Fruit fly (Drosophila melanogaster) whole organism, embryonic: ENCODE data around the gene CG7387.

Experiments
- ATbp ChIP-seq: fragments of 200-800 bp; sonication (Bioruptor generic); optimal IDR thresholded peaks from 2 replicates; lab custom pipeline; 2017; ENCODE audit warnings: missing biosample characterization, mild to moderate bottlenecking, missing genetic modification characterization, missing genetic modification reagents
- Bgb ChIP-seq: fragments of 200-800 bp; sonication (Bioruptor generic); IDR thresholded peaks from 2 replicates; pipeline ENCODE4 v1.3.6; 2022; ENCODE audit warnings: missing biosample characterization, missing genetic modification characterization; ENCODE audit not compliant: partially characterized antibody
- CG10366 ChIP-seq: fragments of 200-800 bp; sonication (Bioruptor generic); IDR thresholded peaks from 2 replicates; pipeline ENCODE4 v1.3.6; 2022; ENCODE audit warnings: missing biosample characterization, missing genetic modification characterization
- CG10431 ChIP-seq: fragments of 200-800 bp; sonication (Bioruptor generic); optimal IDR thresholded peaks from 3 replicates; lab custom pipeline; 2018; ENCODE audit warnings: missing biosample characterization, mild to moderate bottlenecking, missing genetic modification characterization
- CG12299 ChIP-seq: fragments of 200-800 bp; sonication (Bioruptor generic); optimal IDR thresholded peaks from 2 replicates; lab custom pipeline; 2018; ENCODE audit warnings: missing biosample characterization, mild to moderate bottlenecking, missing genetic modification characterization
- CG1603 ChIP-seq: fragments of 200-800 bp; sonication (Bioruptor generic); optimal IDR thresholded peaks from 2 replicates; lab custom pipeline; 2019; ENCODE audit warnings: missing biosample characterization, mild to moderate bottlenecking, missing genetic modification characterization, moderate library complexity
- CG1832 ChIP-seq: fragments of 200-800 bp; sonication (Bioruptor generic); optimal IDR thresholded peaks from 2 replicates; lab custom pipeline; 2017; ENCODE audit warnings: missing biosample characterization, mild to moderate bottlenecking, missing genetic modification characterization, inconsistent platforms
- CG30020 ChIP-seq: fragments of 200-800 bp; optimal IDR thresholded peaks from 2 replicates; lab custom pipeline; 2019; ENCODE audit warnings: missing biosample characterization, mild to moderate bottlenecking, missing genetic modification characterization, moderate library complexity
- CG3065 ChIP-seq: fragments of 200-800 bp; sonication (Bioruptor generic); optimal IDR thresholded peaks from 2 replicates; lab custom pipeline; 2016; ENCODE audit warnings: missing biosample characterization, missing genetic modification characterization
- CG4328 ChIP-seq: fragments of 200-800 bp; sonication (Bioruptor generic); optimal IDR thresholded peaks from 3 replicates; lab custom pipeline; 2017; ENCODE audit warnings: missing biosample characterization, missing genetic modification reagents, missing genetic modification characterization
- CG43689 ChIP-seq: fragments of 200-800 bp; sonication (Bioruptor generic); IDR thresholded peaks from 2 replicates; pipeline ENCODE4 v1.3.6; 2022; ENCODE audit warnings: missing biosample characterization, missing genetic modification characterization
- D ChIP-seq, 2 experiments: fragments of 200-800 bp in 1 of 2; fragments of >200 bp in 1 of 2; sonication (Bioruptor generic) in 1 of 2; optimal IDR thresholded peaks; 2 replicates in 1 of 2; 3 replicates in 1 of 2; lab custom pipeline; 2017; ENCODE audit warnings: mild to moderate bottlenecking in 1 of 2, missing biosample characterization in 1 of 2, missing genetic modification characterization in 1 of 2, missing genetic modification reagents in 1 of 2
- Doc2 ChIP-seq: fragments of 200-800 bp; sonication (Bioruptor generic); IDR thresholded peaks from 2 replicates; pipeline ENCODE4 v1.3.6; 2022; ENCODE audit warnings: missing biosample characterization, missing genetic modification characterization
- Doc3 ChIP-seq: fragments of 200-800 bp; sonication (Bioruptor generic); IDR thresholded peaks from 3 replicates; pipeline ENCODE4 v1.3.6; 2022; ENCODE audit warnings: missing biosample characterization, missing genetic modification characterization; ENCODE audit not compliant: partially characterized antibody
- Drgx ChIP-seq: fragments of 200-800 bp; sonication (Bioruptor generic); IDR thresholded peaks from 2 replicates; pipeline ENCODE4 v1.3.6; 2022; ENCODE audit warnings: missing biosample characterization, missing genetic modification characterization
- Hr78 ChIP-seq, 2 experiments: fragments of 200-800 bp in 1 of 2; fragments of >200 bp in 1 of 2; sonication (Bioruptor generic) in 1 of 2; optimal IDR thresholded peaks; 2 replicates each; lab custom pipeline; 2017 to 2019; ENCODE audit warnings: missing biosample characterization in 2 of 2, missing genetic modification characterization in 2 of 2, mild to moderate bottlenecking in 1 of 2, moderate library complexity in 1 of 2
- Jarid2 ChIP-seq: fragments of 200-800 bp; sonication (Bioruptor generic); optimal IDR thresholded peaks from 3 replicates; lab custom pipeline; 2017; ENCODE audit warnings: mild to moderate bottlenecking, missing biosample characterization, missing genetic modification reagents, missing genetic modification characterization
- Lim3 ChIP-seq: fragments of 200-800 bp; sonication (Bioruptor generic); IDR thresholded peaks from 2 replicates; pipeline ENCODE4 v1.3.6; 2022; ENCODE audit warnings: missing biosample characterization, missing genetic modification characterization
- Nf-YC ChIP-seq: fragments of 200-800 bp; optimal IDR thresholded peaks from 3 replicates; lab custom pipeline; 2019; ENCODE audit warnings: missing biosample characterization, mild to moderate bottlenecking, missing genetic modification characterization, moderate library complexity
- NfI ChIP-seq: fragments of 200-800 bp; sonication (Bioruptor generic); optimal IDR thresholded peaks from 3 replicates; lab custom pipeline; 2018; ENCODE audit warnings: missing biosample characterization, mild to moderate bottlenecking, missing genetic modification characterization, moderate library complexity
- Optix ChIP-seq: fragments of 200-800 bp; sonication (Bioruptor generic); IDR thresholded peaks from 3 replicates; pipeline ENCODE4 v1.3.6; 2022; ENCODE audit warnings: missing biosample characterization, missing genetic modification characterization
- Sox102F ChIP-seq: fragments of 200-800 bp; sonication (Bioruptor generic); optimal IDR thresholded peaks from 2 replicates; lab custom pipeline; 2018; ENCODE audit warnings: missing biosample characterization, mild to moderate bottlenecking, missing genetic modification characterization, moderate library complexity
- Spps ChIP-seq: fragments of 200-800 bp; sonication (Bioruptor generic); optimal IDR thresholded peaks from 2 replicates; lab custom pipeline; 2018; ENCODE audit warnings: missing biosample characterization, mild to moderate bottlenecking, missing genetic modification characterization
- Ssrp ChIP-seq: fragments of 200-800 bp; sonication (Bioruptor generic); optimal IDR thresholded peaks from 2 replicates; lab custom pipeline; 2018; ENCODE audit warnings: missing biosample characterization, mild to moderate bottlenecking, missing genetic modification characterization, moderate library complexity
- Taf1 ChIP-seq: fragments of 200-800 bp; sonication (Bioruptor generic); IDR thresholded peaks from 2 replicates; pipeline ENCODE4 v1.3.6; 2022; ENCODE audit warnings: missing biosample characterization, missing genetic modification characterization
- Vsx1 ChIP-seq: fragments of 200-800 bp; sonication (Bioruptor generic); optimal IDR thresholded peaks from 2 replicates; lab custom pipeline; 2017; ENCODE audit warnings: missing biosample characterization, mild to moderate bottlenecking, missing genetic modification characterization, missing genetic modification reagents
- ase ChIP-seq: fragments of 200-800 bp; sonication (Bioruptor generic); IDR thresholded peaks from 3 replicates; pipeline ENCODE4 v1.3.6; 2022; ENCODE audit warnings: missing biosample characterization, missing genetic modification characterization
- bbx ChIP-seq: fragments of 200-800 bp; sonication (Bioruptor generic); IDR thresholded peaks from 2 replicates; pipeline ENCODE4 v1.3.6; 2022; ENCODE audit warnings: missing biosample characterization, missing genetic modification characterization; ENCODE audit not compliant: partially characterized antibody
- bcd ChIP-seq: fragments of 200-800 bp; sonication (Bioruptor generic); optimal IDR thresholded peaks from 2 replicates; lab custom pipeline; 2017; ENCODE audit warnings: missing biosample characterization, mild to moderate bottlenecking, missing genetic modification characterization
- chn ChIP-seq: fragments of 200-800 bp; sonication (Bioruptor generic); optimal IDR thresholded peaks from 2 replicates; lab custom pipeline; 2016; ENCODE audit warnings: missing biosample characterization, missing genetic modification characterization
- crc ChIP-seq: fragments of 200-800 bp; sonication (Bioruptor generic); optimal IDR thresholded peaks from 2 replicates; lab custom pipeline; 2016; ENCODE audit warnings: missing biosample characterization, missing genetic modification characterization
- dmrt11E ChIP-seq: fragments of 200-800 bp; sonication (Bioruptor generic); optimal IDR thresholded peaks from 3 replicates; lab custom pipeline; 2018; ENCODE audit warnings: missing biosample characterization, mild to moderate bottlenecking, missing genetic modification characterization, moderate library complexity
- emc ChIP-seq: fragments of 200-800 bp; sonication (Bioruptor generic); optimal IDR thresholded peaks from 2 replicates; lab custom pipeline; 2016; ENCODE audit warnings: missing biosample characterization, missing genetic modification characterization
- grau ChIP-seq: fragments of 200-800 bp; optimal IDR thresholded peaks from 3 replicates; lab custom pipeline; 2019; ENCODE audit warnings: missing biosample characterization, mild to moderate bottlenecking, missing genetic modification characterization, moderate library complexity
- jigr1 ChIP-seq: fragments of 200-800 bp; sonication (Bioruptor generic); IDR thresholded peaks from 3 replicates; pipeline ENCODE4 v1.3.6; 2022; ENCODE audit warnings: missing biosample characterization, missing genetic modification characterization
- klu ChIP-seq: fragments of 200-800 bp; sonication (Bioruptor generic); IDR thresholded peaks from 2 replicates; pipeline ENCODE4 v1.3.6; 2022; ENCODE audit warnings: missing biosample characterization, missing genetic modification characterization
- lab ChIP-seq: fragments of 200-800 bp; sonication (Bioruptor generic); optimal IDR thresholded peaks from 3 replicates; lab custom pipeline; 2017; ENCODE audit warnings: missing biosample characterization, missing genetic modification characterization, mild to moderate bottlenecking, moderate library complexity, missing genetic modification reagents
- nmo ChIP-seq: fragments of 200-800 bp; sonication (Bioruptor generic); optimal IDR thresholded peaks from 2 replicates; lab custom pipeline; 2018; ENCODE audit warnings: missing biosample characterization, mild to moderate bottlenecking, missing genetic modification characterization, moderate library complexity
- nom ChIP-seq: fragments of 200-800 bp; sonication (Bioruptor generic); optimal IDR thresholded peaks from 2 replicates; lab custom pipeline; 2017; ENCODE audit warnings: missing biosample characterization, missing genetic modification characterization, mild to moderate bottlenecking, moderate library complexity, missing genetic modification reagents
- repo ChIP-seq: fragments of 200-800 bp; sonication (Bioruptor generic); optimal IDR thresholded peaks from 2 replicates; lab custom pipeline; 2016; ENCODE audit warnings: missing biosample characterization, missing genetic modification characterization
- sens-2 ChIP-seq: fragments of 200-800 bp; sonication (Bioruptor generic); IDR thresholded peaks from 2 replicates; pipeline ENCODE4 v1.3.6; 2022; ENCODE audit warnings: missing biosample characterization, missing genetic modification characterization
- seq ChIP-seq: fragments of 200-800 bp; sonication (Bioruptor generic); IDR thresholded peaks from 2 replicates; pipeline ENCODE4 v1.3.6; 2022; ENCODE audit warnings: missing biosample characterization, missing genetic modification characterization
- slou ChIP-seq: fragments of 200-800 bp; sonication (Bioruptor generic); optimal IDR thresholded peaks from 3 replicates; lab custom pipeline; 2016; ENCODE audit warnings: missing biosample characterization, missing genetic modification characterization
- trh ChIP-seq: fragments of 200-800 bp; sonication (Bioruptor generic); optimal IDR thresholded peaks from 2 replicates; lab custom pipeline; 2016; ENCODE audit warnings: missing biosample characterization, missing genetic modification characterization
- ttk ChIP-seq: fragments of 200-800 bp; sonication (Bioruptor generic); IDR thresholded peaks from 2 replicates; pipeline ENCODE4 v2.1.2; 2022; ENCODE audit warnings: missing biosample characterization, missing genetic modification characterization
- unpg ChIP-seq: fragments of 200-800 bp; sonication (Bioruptor generic); optimal IDR thresholded peaks from 3 replicates; lab custom pipeline; 2018; ENCODE audit warnings: missing biosample characterization, mild to moderate bottlenecking, missing genetic modification characterization, moderate library complexity
- vvl ChIP-seq: fragments of 200-800 bp; sonication (Bioruptor generic); IDR thresholded peaks from 2 replicates; pipeline ENCODE4 v1.3.6; 2022; ENCODE audit warnings: missing biosample characterization, missing genetic modification characterization
- zf30C ChIP-seq: fragments of 200-800 bp; sonication (Bioruptor generic); optimal IDR thresholded peaks from 3 replicates; lab custom pipeline; 2018; ENCODE audit warnings: missing biosample characterization, mild to moderate bottlenecking, missing genetic modification characterization

Gene CG7387

DNA sequence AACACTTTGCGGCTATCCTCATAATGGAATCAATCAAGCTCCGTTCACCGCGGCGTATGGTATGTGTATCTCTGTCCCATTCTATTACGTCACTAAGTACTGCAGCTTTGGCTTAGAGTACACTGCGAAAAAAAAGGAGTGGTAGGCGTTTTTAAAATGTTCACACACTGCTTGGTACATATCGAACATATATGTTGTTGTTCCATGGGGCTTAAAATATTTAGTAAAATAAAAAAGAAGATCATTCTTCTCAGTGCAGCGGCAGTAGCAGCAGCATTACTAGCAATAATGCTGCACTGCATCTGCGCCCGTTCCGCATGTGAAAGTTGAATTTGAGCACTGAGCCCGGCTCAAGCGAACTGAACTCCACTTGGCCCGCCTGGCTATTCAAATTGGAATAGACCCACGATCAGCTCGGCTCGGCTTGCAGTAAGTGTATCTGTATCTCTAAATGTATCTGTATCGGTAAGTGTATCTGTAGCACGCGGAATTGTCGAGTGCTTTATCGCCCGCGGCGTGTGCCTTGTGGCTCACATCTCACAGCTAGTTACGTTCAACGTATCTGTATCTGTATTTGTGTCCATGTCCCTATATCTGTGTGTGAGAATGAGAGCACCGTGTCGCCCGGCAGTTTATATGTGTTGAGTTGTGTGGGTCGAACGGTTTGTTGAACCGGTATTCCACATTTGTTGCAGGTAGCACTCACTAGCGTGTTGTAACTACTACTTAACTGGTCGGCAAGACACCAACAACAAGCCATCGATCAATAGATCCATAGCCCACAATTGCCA, 39.5 kb downstream of the CG7387 start (continued):
- no peak for TF ChIP-seq Doc3 (GFP tag; lab: Robert Waterston, UW)
- peak; percentile 18 for TF ChIP-seq CG4328 (GFP tag; lab: Kevin White, UChicago)
- no peak for TF ChIP-seq nom (GFP tag; lab: Kevin White, UChicago)
- TF ChIP-seq chn (GFP tag; lab: Kevin White, UChicago) = no peak
- TF ChIP-seq Nf-YC (tag; lab: Kevin White, UChicago) = no peak
- TF ChIP-seq emc (GFP tag; lab: Kevin White, UChicago) = no peak
- TF ChIP-seq Ssrp (tag; lab: Kevin White, UChicago) = peak; percentile 56
- no peak for TF ChIP-seq Hr78 (GFP tag; optimal IDR thresholded peaks at IDR 0.05; lab: Kevin White, UChicago)
- TF ChIP-seq CG30020 (tag; lab: Kevin White, UChicago) = no peak
- TF ChIP-seq Sox102F (GFP tag; lab: Kevin White, UChicago) = peak; percentile 84
- TF ChIP-seq dmrt11E (tag; lab: Kevin White, UChicago) = no peak
- no peak for TF ChIP-seq Spps (tag; lab: Kevin White, UChicago)
- no peak for TF ChIP-seq klu (GFP tag; lab: Robert Waterston, UW)
- peak; percentile 57 for TF ChIP-seq NfI (GFP tag; lab: Kevin White, UChicago)
- TF ChIP-seq ase (GFP tag; lab: Robert Waterston, UW) = peak; percentile 60; the same call in 1 of the 3 replicates
- TF ChIP-seq ttk (GFP tag; lab: Robert Waterston, UW) = peak; percentile 66; the same call in 1 of the 2 replicates
- TF ChIP-seq seq = peak; percentile 71
- TF ChIP-seq CG12299 (tag; lab: Kevin White, UChicago) = no peak
- TF ChIP-seq Jarid2 (GFP tag; lab: Kevin White, UChicago) = no peak
- no peak for TF ChIP-seq bbx
- TF ChIP-seq crc = no peak
- no peak for TF ChIP-seq Vsx1 (GFP tag; lab: Kevin White, UChicago)
- peak; percentile 67 for TF ChIP-seq CG10366 (GFP tag; lab: Robert Waterston, UW)
- TF ChIP-seq slou (GFP tag; lab: Kevin White, UChicago) = no peak
- no peak for TF ChIP-seq CG1832 (GFP tag; lab: Kevin White, UChicago)
- TF ChIP-seq jigr1 = no peak
- TF ChIP-seq CG43689 (GFP tag; lab: Robert Waterston, UW) = no peak; the same call in 1 of the 2 replicates
- TF ChIP-seq Bgb (GFP tag; lab: Robert Waterston, UW) = no peak
- TF ChIP-seq Doc2 = no peak
- peak; percentile 60; the same call in 2 of the 3 replicates for TF ChIP-seq Optix (GFP tag; lab: Robert Waterston, UW)
- TF ChIP-seq Taf1 (GFP tag; lab: Robert Waterston, UW) = no peak
- no peak for TF ChIP-seq CG3065 (GFP tag; lab: Kevin White, UChicago)
- TF ChIP-seq Drgx (GFP tag; lab: Robert Waterston, UW) = peak; percentile 97
- TF ChIP-seq CG10431 = no peak
- TF ChIP-seq zf30C (GFP tag; lab: Kevin White, UChicago) = no peak
- peak; percentile 75 for TF ChIP-seq vvl (GFP tag; lab: Robert Waterston, UW)
- TF ChIP-seq unpg = peak; percentile 40
- TF ChIP-seq lab (GFP tag; lab: Kevin White, UChicago) = peak; percentile 47
- no peak for TF ChIP-seq D (optimal IDR thresholded peaks at IDR 0.05; lab: Kevin White, UChicago)
- peak; percentile 30 for TF ChIP-seq D (GFP tag; optimal IDR thresholded peaks at IDR 0.05; lab: Kevin White, UChicago)
- no peak for TF ChIP-seq trh (GFP tag; lab: Kevin White, UChicago)
- peak; percentile 49; the same call in 1 of the 2 replicates for TF ChIP-seq Lim3
- no peak for TF ChIP-seq sens-2 (GFP tag; lab: Robert Waterston, UW)
- TF ChIP-seq CG1603 (tag; lab: Kevin White, UChicago) = peak; percentile 63
- TF ChIP-seq bcd (GFP tag; lab: Kevin White, UChicago) = peak; percentile 41
- no peak for TF ChIP-seq repo
- peak; percentile 36 for TF ChIP-seq nmo (GFP tag; lab: Kevin White, UChicago)
- TF ChIP-seq ATbp (GFP tag; lab: Kevin White, UChicago) = peak; percentile 58
- TF ChIP-seq grau (tag; lab: Kevin White, UChicago) = peak; percentile 56
